Worm (Caenorhabditis elegans): Measurements from ENCODE around the gene nspg-12.

Gene nspg-12

DNA sequence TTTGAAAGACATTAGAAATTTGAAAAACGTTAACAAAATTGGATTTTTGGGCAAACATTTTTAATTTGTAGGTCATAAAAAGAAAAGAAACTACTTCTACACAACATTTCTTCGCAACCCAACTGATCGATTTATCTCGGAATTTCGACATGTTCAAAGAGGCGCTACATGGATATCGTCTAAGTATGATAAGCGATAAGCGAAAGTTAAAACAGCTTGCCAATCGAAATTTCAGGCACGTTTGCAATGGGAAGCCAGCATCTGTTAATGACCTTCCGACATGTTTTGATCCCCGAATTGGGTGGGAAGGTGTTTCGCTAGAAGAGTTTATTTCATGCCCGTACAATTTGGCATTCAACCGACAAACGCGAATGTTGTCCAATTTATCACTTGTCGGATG is 19.7 kb downstream of the nspg-12 start:
- peak in 1 of 2 experiments; percentile 32 for TF ChIP-seq unc-62 (GFP tag; optimal IDR thresholded peaks at IDR 0.05 in 1 of 2)
- no peak for TF ChIP-seq unc-62 (tag; optimal IDR thresholded peaks at IDR 0.05)
- TF ChIP-seq aha-1 (tag) = peak; percentile 78
- TF ChIP-seq ZK546.5 (tag; optimal IDR thresholded peaks at IDR 0.05) = no peak
- no peak for TF ChIP-seq nhr-76 (tag; optimal IDR thresholded peaks at IDR 0.05)

DNA sequence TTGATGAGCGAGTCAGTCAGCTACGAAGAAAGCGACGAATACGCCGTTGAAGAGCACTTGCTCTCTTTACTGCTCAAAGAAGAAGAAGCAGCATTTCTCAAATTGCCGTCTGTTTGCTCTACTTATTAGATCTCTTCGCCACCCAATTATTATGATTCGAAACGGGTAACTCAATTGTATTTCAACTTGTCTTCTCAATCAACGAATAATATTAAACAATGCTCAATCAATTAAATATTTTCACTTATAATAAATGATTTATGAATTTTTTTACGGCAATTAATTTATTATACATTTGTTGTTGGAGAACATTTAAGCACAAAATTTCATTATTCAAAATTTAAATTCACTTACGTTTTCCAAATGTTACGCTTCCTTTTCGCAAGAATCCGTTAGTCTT is 21.1 kb downstream of the nspg-12 start:
- no peak for TF ChIP-seq pqm-1 (tag; optimal IDR thresholded peaks at IDR 0.05)

DNA sequence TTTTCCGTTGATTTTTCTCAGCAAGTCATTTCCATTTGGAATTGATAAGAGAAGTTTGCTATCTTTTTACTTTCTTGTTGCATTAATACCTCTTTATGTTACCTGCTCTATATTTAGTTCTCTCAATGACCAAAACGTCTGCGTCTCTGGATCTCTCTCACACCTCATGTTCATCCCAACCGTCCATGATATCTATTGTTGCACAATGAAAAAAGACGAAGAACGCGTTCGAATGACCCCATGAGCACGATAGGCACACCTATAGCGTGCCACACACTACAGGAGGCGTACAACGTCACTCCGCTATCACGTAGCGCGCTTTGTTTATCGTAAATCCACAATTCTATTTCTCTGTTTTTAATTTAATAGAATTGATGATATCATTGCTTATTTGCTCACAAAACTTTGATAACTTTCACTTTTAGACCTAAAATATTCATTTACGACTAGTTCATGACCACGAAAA is 22.1 kb downstream of the nspg-12 start, which contains the start of gene Y34B4A.2:
TSS of gene Y34B4A.2 (plus strand) at position 328 of the 466 bp plus-strand sequence.
- TF ChIP-seq zip-2 (tag; optimal IDR thresholded peaks at IDR 0.05) = no peak
- no peak for TF ChIP-seq nhr-42 (GFP tag; IDR thresholded peaks at IDR 0.05)
- TF ChIP-seq Y75B8A.6 (GFP tag; IDR thresholded peaks at IDR 0.05) = no peak
- no peak for TF ChIP-seq egl-27 (tag; optimal IDR thresholded peaks at IDR 0.05)
- no peak for TF ChIP-seq nhr-11 (tag; optimal IDR thresholded peaks at IDR 0.05)
- TF ChIP-seq Y48G9A.11 (GFP tag; IDR thresholded peaks at IDR 0.05) = no peak
- no peak for TF ChIP-seq unc-39 (tag; optimal IDR thresholded peaks at IDR 0.05)
- no peak for TF ChIP-seq mdt-29 (GFP tag; IDR thresholded peaks at IDR 0.05)
- TF ChIP-seq zfp-2 (tag; optimal IDR thresholded peaks at IDR 0.05) = no peak
- peak; percentile 34 for TF ChIP-seq nhr-102 (tag; optimal IDR thresholded peaks at IDR 0.05)
- no peak for TF ChIP-seq skn-1 (tag; optimal IDR thresholded peaks at IDR 0.05)
- peak; percentile 11 for TF ChIP-seq nhr-6 (tag; optimal IDR thresholded peaks at IDR 0.05)
- peak; percentile 60 for TF ChIP-seq dmd-6 (GFP tag; IDR thresholded peaks at IDR 0.05)
- TF ChIP-seq hif-1 (tag; optimal IDR thresholded peaks at IDR 0.05) = no peak
- no peak for TF ChIP-seq F37D6.2 (tag; optimal IDR thresholded peaks at IDR 0.05)
- peak; percentile 51 for TF ChIP-seq mep-1 (tag; optimal IDR thresholded peaks at IDR 0.05)
- TF ChIP-seq hmg-1.1 (GFP tag; IDR thresholded peaks at IDR 0.05) = no peak
- no peak for TF ChIP-seq ceh-44 (GFP tag; IDR thresholded peaks at IDR 0.05)
- no peak for TF ChIP-seq ceh-62 (tag; optimal IDR thresholded peaks at IDR 0.05)
- no peak for TF ChIP-seq cey-2 (tag; optimal IDR thresholded peaks at IDR 0.05; ENCODE audit: borderline replicate concordance, insufficient read depth)
- TF ChIP-seq mxl-2 (GFP tag; conservative IDR thresholded peaks at IDR 0.05) = no peak
- TF ChIP-seq R02D3.7 (tag; optimal IDR thresholded peaks at IDR 0.05) = peak; percentile 36
- no peak for TF ChIP-seq tra-1 (GFP tag; IDR thresholded peaks at IDR 0.05)
- TF ChIP-seq saeg-2 (GFP tag; IDR thresholded peaks at IDR 0.05) = no peak
- TF ChIP-seq F49E8.2 (tag; optimal IDR thresholded peaks at IDR 0.05; ENCODE audit: borderline replicate concordance) = no peak
- TF ChIP-seq mxl-3 (GFP tag; optimal IDR thresholded peaks at IDR 0.05) = no peak
- peak; percentile 71 for TF ChIP-seq hlh-30 (tag; optimal IDR thresholded peaks at IDR 0.05; ENCODE audit: insufficient read depth)
- TF ChIP-seq ama-1 (optimal IDR thresholded peaks at IDR 0.05) = no peak
- TF ChIP-seq T26A8.4 (GFP tag; IDR thresholded peaks at IDR 0.05) = 0 out of 2 replicates have a peak, but pooled peaks have one; percentile 32
- peak; percentile 96 for TF ChIP-seq T20F7.1 (GFP tag; optimal IDR thresholded peaks at IDR 0.05)
- no peak for TF ChIP-seq sdz-12 (GFP tag; optimal IDR thresholded peaks at IDR 0.05)
- TF ChIP-seq aly-2 (tag; optimal IDR thresholded peaks at IDR 0.05) = no peak
- no peak for TF ChIP-seq nhr-76 (tag; optimal IDR thresholded peaks at IDR 0.05)
- no peak for TF ChIP-seq fos-1 (tag; optimal IDR thresholded peaks at IDR 0.05)
- peak; percentile 34 for TF ChIP-seq dpl-1 (GFP tag; optimal IDR thresholded peaks at IDR 0.05)
- no peak for TF ChIP-seq ZK546.5 (tag; optimal IDR thresholded peaks at IDR 0.05)
- TF ChIP-seq snpc-1.2 (GFP tag; IDR thresholded peaks at IDR 0.05) = no peak
- peak; percentile 27 for TF ChIP-seq aha-1 (tag)
- TF ChIP-seq daf-16 (GFP tag; optimal IDR thresholded peaks at IDR 0.05) = no peak
- TF ChIP-seq daf-16 (tag; optimal IDR thresholded peaks at IDR 0.05) = peak; percentile 86
- TF ChIP-seq daf-8 (GFP tag; IDR thresholded peaks at IDR 0.05) = no peak
- no peak for TF ChIP-seq nhr-25 (tag; optimal IDR thresholded peaks at IDR 0.05; ENCODE audit: borderline replicate concordance, insufficient read depth)
- TF ChIP-seq madf-9 (GFP tag; conservative IDR thresholded peaks at IDR 0.05) = no peak
- no peak for TF ChIP-seq dmd-8 (GFP tag; IDR thresholded peaks at IDR 0.05)
- TF ChIP-seq pqm-1 (tag; optimal IDR thresholded peaks at IDR 0.05) = peak; percentile 15
- peak; percentile 2 for TF ChIP-seq duxl-1 (tag; optimal IDR thresholded peaks at IDR 0.05; ENCODE audit: poor library complexity)
